Fruit fly (Drosophila melanogaster): Measurements from ENCODE around the gene CG13999.

Gene CG13999

dm6 chr2L:5997609-5998229, 41.5 kb upstream of the CG13999 start (continued):
- peak; percentile 10 for TF ChIP-seq fd96Cb (tag; optimal IDR thresholded peaks at IDR 0.05)
- peak; percentile 93 for TF ChIP-seq kni (GFP tag; optimal IDR thresholded peaks at IDR 0.05)
- no peak for TF ChIP-seq Neu2 (GFP tag; optimal IDR thresholded peaks at IDR 0.05; ENCODE audit: borderline replicate concordance)
- 0 out of 2 replicates have a peak, but pooled peaks have one; percentile 3 for TF ChIP-seq aop (GFP tag; IDR thresholded peaks at IDR 0.05)
- TF ChIP-seq CG4404 (GFP tag; IDR thresholded peaks at IDR 0.05): no peak
- peak; percentile 4 for TF ChIP-seq exex (tag; optimal IDR thresholded peaks at IDR 0.05)
- TF ChIP-seq CG7963 (GFP tag; IDR thresholded peaks at IDR 0.05; ENCODE audit: partially characterized antibody): no peak
- no peak for TF ChIP-seq h (optimal IDR thresholded peaks at IDR 0.05)
- no peak for TF ChIP-seq da (GFP tag; optimal IDR thresholded peaks at IDR 0.05)
- peak; percentile 94 for TF ChIP-seq Med (GFP tag)
- TF ChIP-seq Xbp1 (GFP tag; optimal IDR thresholded peaks at IDR 0.05): no peak
- no peak for TF ChIP-seq CG32772 (GFP tag; IDR thresholded peaks at IDR 0.05)
- TF ChIP-seq Kr (GFP tag; optimal IDR thresholded peaks at IDR 0.05): no peak
- no peak for TF ChIP-seq CG11560 (tag; IDR thresholded peaks at IDR 0.05)
- peak; percentile 83 for TF ChIP-seq CG13296 (GFP tag; optimal IDR thresholded peaks at IDR 0.05)
- TF ChIP-seq CG17385 (GFP tag; optimal IDR thresholded peaks at IDR 0.05): peak; percentile 64
- 0 out of 3 replicates have a peak, but pooled peaks have one; percentile 37 for TF ChIP-seq CG6175 (GFP tag; IDR thresholded peaks at IDR 0.05)
- TF ChIP-seq CG18011 (GFP tag; optimal IDR thresholded peaks at IDR 0.05): no peak
- TF ChIP-seq tll (GFP tag; optimal IDR thresholded peaks at IDR 0.05): no peak
- no peak for TF ChIP-seq fu2 (GFP tag; optimal IDR thresholded peaks at IDR 0.05)
- TF ChIP-seq CG3726 (GFP tag; IDR thresholded peaks at IDR 0.05): no peak
- TF ChIP-seq Mes4 (GFP tag; optimal IDR thresholded peaks at IDR 0.05): peak; percentile 51
- peak; percentile 68 for TF ChIP-seq run (tag; optimal IDR thresholded peaks at IDR 0.05)
- no peak for TF ChIP-seq CG33213 (GFP tag; optimal IDR thresholded peaks at IDR 0.05)
- TF ChIP-seq zfh1 (GFP tag; IDR thresholded peaks at IDR 0.05): peak; percentile 5; the same call in 1 of the 3 replicates
- TF ChIP-seq Sin3A (optimal IDR thresholded peaks at IDR 0.05): no peak
- no peak for TF ChIP-seq Tbp (GFP tag; optimal IDR thresholded peaks at IDR 0.05)
- TF ChIP-seq Opbp (GFP tag; IDR thresholded peaks at IDR 0.05; ENCODE audit: partially characterized antibody): no peak
- TF ChIP-seq Atf3 (GFP tag; optimal IDR thresholded peaks at IDR 0.05): no peak
- peak; percentile 37 for TF ChIP-seq Deaf1 (tag; optimal IDR thresholded peaks at IDR 0.05)
- TF ChIP-seq GATAe (GFP tag; conservative IDR thresholded peaks at IDR 0.05): no peak
- TF ChIP-seq CG2199 (GFP tag; IDR thresholded peaks at IDR 0.05): no peak
- TF ChIP-seq Scr (GFP tag; IDR thresholded peaks at IDR 0.05; ENCODE audit: partially characterized antibody): no peak
- peak; percentile 59 for TF ChIP-seq Fer3 (tag; optimal IDR thresholded peaks at IDR 0.05)
- TF ChIP-seq chn (GFP tag; optimal IDR thresholded peaks at IDR 0.05): no peak
- no peak for TF ChIP-seq CG4730 (GFP tag; IDR thresholded peaks at IDR 0.05)
- TF ChIP-seq CG7928 (GFP tag; optimal IDR thresholded peaks at IDR 0.05): no peak
- no peak for TF ChIP-seq CG15269 (tag; optimal IDR thresholded peaks at IDR 0.05)
- no peak for TF ChIP-seq abd-A (tag; optimal IDR thresholded peaks at IDR 0.05)
- TF ChIP-seq Oaz (GFP tag; IDR thresholded peaks at IDR 0.05): no peak
- no peak for TF ChIP-seq CG30403 (GFP tag; optimal IDR thresholded peaks at IDR 0.05)
- no peak for TF ChIP-seq sd (tag; optimal IDR thresholded peaks at IDR 0.05)
- TF ChIP-seq gfzf (GFP tag; optimal IDR thresholded peaks at IDR 0.05): no peak
- no peak for TF ChIP-seq CG11398 (GFP tag; optimal IDR thresholded peaks at IDR 0.05)
- peak; percentile 3 for TF ChIP-seq CG13624 (GFP tag; optimal IDR thresholded peaks at IDR 0.05)
- TF ChIP-seq CG13287 (GFP tag; IDR thresholded peaks at IDR 0.05; ENCODE audit: partially characterized antibody): no peak
- peak in 1 of 2 experiments; percentile 32 for TF ChIP-seq crp (GFP tag; optimal IDR thresholded peaks at IDR 0.05)
- no peak for TF ChIP-seq CG10959 (GFP tag; IDR thresholded peaks at IDR 0.05)
- no peak for TF ChIP-seq Hr78 (GFP tag; optimal IDR thresholded peaks at IDR 0.05)
- peak; percentile 79 for TF ChIP-seq nom (GFP tag; optimal IDR thresholded peaks at IDR 0.05)
